Fruit fly (Drosophila melanogaster) whole organism: ENCODE measurements around the gene CycJ.

Source experiments
- CG8478 ChIP-seq: fragments of >200 bp; optimal IDR thresholded peaks from 2 replicates; lab custom pipeline; 2018; ENCODE audit warnings: inconsistent platforms
- usp ChIP-seq: fragments of >200 bp; optimal IDR thresholded peaks from 2 replicates; lab custom pipeline; 2017; ENCODE audit warnings: missing biosample characterization, missing genetic modification characterization, mixed read lengths

dm6 chr3L:3451774-3452173 lies 14.5 kb upstream of the CycJ start:
- no peak for TF ChIP-seq usp
- no peak for TF ChIP-seq CG8478 (lab: Kevin White, UChicago)
